Worm (Caenorhabditis elegans): ENCODE results near the gene F17E9.18.

DNA sequence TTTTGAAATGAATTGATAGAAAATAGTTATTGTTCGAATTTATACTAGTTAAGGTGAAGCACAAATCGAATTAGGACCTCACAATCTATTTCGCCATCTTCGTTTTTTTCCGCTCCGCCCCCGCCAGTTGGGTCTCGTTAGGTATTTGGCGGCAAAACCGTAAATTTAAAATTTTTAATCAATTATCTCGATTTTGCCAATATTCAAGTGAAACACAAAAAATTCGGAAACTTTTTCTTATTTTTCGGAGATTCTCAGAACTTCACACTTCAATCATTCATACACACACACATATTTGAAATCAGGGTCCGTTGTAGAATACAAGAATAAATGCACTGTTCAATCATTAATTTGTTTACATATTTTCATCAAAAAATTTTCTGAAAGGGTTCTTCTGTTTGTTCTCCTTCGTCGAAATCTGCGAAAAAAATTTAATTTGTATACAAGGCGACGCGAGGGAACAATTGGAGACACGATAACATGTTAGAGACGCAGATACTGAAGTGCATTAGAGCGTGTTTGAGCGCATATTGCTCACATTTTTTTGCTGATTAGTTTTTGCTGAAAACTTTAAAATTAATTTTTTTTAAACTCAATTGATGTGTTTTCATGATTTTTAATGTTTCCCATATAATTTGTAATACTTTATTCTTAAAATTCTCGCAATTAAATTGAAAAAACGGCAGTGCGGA is 12.9 kb upstream of the F17E9.18 start, which contains the start of gene D2096.5:
- TF ChIP-seq ztf-29 (GFP tag; IDR thresholded peaks at IDR 0.05) (no peak), ref-1 (GFP tag; conservative IDR thresholded peaks at IDR 0.05) (no peak), tab-1 (GFP tag; IDR thresholded peaks at IDR 0.05) (no peak), flt-1 (GFP tag; IDR thresholded peaks at IDR 0.05) (no peak), cog-1 (tag; optimal IDR thresholded peaks at IDR 0.05) (no peak), T22C8.4 (GFP tag; IDR thresholded peaks at IDR 0.05) (no peak), klf-2 (GFP tag; conservative IDR thresholded peaks at IDR 0.05) (no peak), med-1 (GFP tag; optimal IDR thresholded peaks at IDR 0.05; ENCODE audit: insufficient read depth) (no peak), ztf-23 (GFP tag; IDR thresholded peaks at IDR 0.05) (no peak)
